Worm (Caenorhabditis elegans) whole organism, L4 larva: ENCODE results near the gene fut-6.

Experiments
- D1046.2 ChIP-seq: fragments of 200-800 bp; sonication (Bioruptor generic); IDR thresholded peaks from 2 replicates; pipeline ENCODE4 v1.3.6; 2022; ENCODE audit warnings: missing genetic modification characterization, missing compliant biosample characterization
- F26F4.8 ChIP-seq: fragments of 200-800 bp; sonication (Bioruptor generic); conservative IDR thresholded peaks from 2 replicates; pipeline ENCODE4 v1.3.6; 2022; ENCODE audit warnings: missing genetic modification characterization, missing compliant biosample characterization
- F37D6.2 ChIP-seq: sonication (generic microtip); optimal IDR thresholded peaks from 2 replicates; lab custom pipeline; 2016; ENCODE audit warnings: mild to moderate bottlenecking, missing genetic modification characterization, missing compliant biosample characterization
- F49E8.2 ChIP-seq: sonication (generic microtip); optimal IDR thresholded peaks from 2 replicates; lab custom pipeline; 2016; ENCODE audit warnings: missing compliant biosample characterization, mild to moderate bottlenecking, missing genetic modification characterization, borderline replicate concordance
- T20F7.1 ChIP-seq: fragments of 200-800 bp; sonication (Bioruptor generic); optimal IDR thresholded peaks from 2 replicates; lab custom pipeline; 2018; ENCODE audit warnings: mild to moderate bottlenecking, missing genetic modification characterization, missing compliant biosample characterization
- T26A8.4 ChIP-seq: fragments of 200-800 bp; sonication (Bioruptor generic); IDR thresholded peaks from 2 replicates; pipeline ENCODE4 v1.3.6; 2022; ENCODE audit warnings: missing genetic modification characterization, missing compliant biosample characterization
- Y48G9A.11 ChIP-seq: fragments of 200-800 bp; sonication (Bioruptor generic); IDR thresholded peaks from 2 replicates; pipeline ENCODE4 v1.3.6; 2022; ENCODE audit warnings: missing genetic modification reagents, missing genetic modification characterization, missing compliant biosample characterization
- Y5F2A.4 ChIP-seq: fragments of 200-800 bp; sonication (Bioruptor generic); optimal IDR thresholded peaks from 2 replicates; lab custom pipeline; 2018; ENCODE audit warnings: mild to moderate bottlenecking, missing genetic modification characterization, missing compliant biosample characterization
- ZK546.5 ChIP-seq, 2 experiments: sonication (generic microtip); optimal IDR thresholded peaks; 2 replicates each; lab custom pipeline; 2017; ENCODE audit warnings: missing biosample characterization in 2 of 2, missing genetic modification characterization in 2 of 2
- aha-1 ChIP-seq: fragments of 150-350 bp; peaks from one replicate; lab custom pipeline; 2014; ENCODE audit warnings: missing biosample characterization, missing genetic modification characterization
- attf-4 ChIP-seq: sonication (generic microtip); optimal IDR thresholded peaks from 3 replicates; lab custom pipeline; 2017; ENCODE audit warnings: missing biosample characterization, missing genetic modification characterization
- ceh-44 ChIP-seq: fragments of 200-800 bp; sonication (Bioruptor generic); IDR thresholded peaks from 2 replicates; pipeline ENCODE4 v1.3.6; 2022; ENCODE audit warnings: missing genetic modification reagents, missing genetic modification characterization, missing compliant biosample characterization
- ceh-62 ChIP-seq: sonication (generic microtip); optimal IDR thresholded peaks from 2 replicates; lab custom pipeline; 2017; ENCODE audit warnings: missing biosample characterization, missing genetic modification characterization
- cey-2 ChIP-seq: sonication (generic microtip); optimal IDR thresholded peaks from 3 replicates; lab custom pipeline; 2017; ENCODE audit warnings: missing genetic modification characterization, mild to moderate bottlenecking, missing compliant biosample characterization, antibody characterized with exemption, borderline replicate concordance; ENCODE audit not compliant: insufficient read depth
- ctbp-1 ChIP-seq: fragments of 200-800 bp; sonication (Bioruptor generic); IDR thresholded peaks from 2 replicates; pipeline ENCODE4 v1.3.6; 2022; ENCODE audit warnings: missing genetic modification reagents, missing genetic modification characterization, missing compliant biosample characterization
- daf-16 ChIP-seq, 3 experiments: sonication (generic microtip); optimal IDR thresholded peaks; 2 replicates each; lab custom pipeline; 2016 to 2017; ENCODE audit warnings: missing genetic modification characterization in 3 of 3, missing genetic modification reagents in 3 of 3, mild to moderate bottlenecking in 2 of 3, missing compliant biosample characterization in 2 of 3, missing biosample characterization in 1 of 3, moderate library complexity in 1 of 3
- daf-19 ChIP-seq: fragments of 200-800 bp; sonication (Bioruptor generic); conservative IDR thresholded peaks from 2 replicates; pipeline ENCODE4 v1.3.6; 2022; ENCODE audit warnings: missing genetic modification characterization, missing compliant biosample characterization
- daf-8 ChIP-seq: fragments of 200-800 bp; sonication (Bioruptor generic); IDR thresholded peaks from 2 replicates; pipeline ENCODE4 v1.3.6; 2022; ENCODE audit warnings: missing genetic modification characterization, missing compliant biosample characterization
- dmd-6 ChIP-seq: fragments of 200-800 bp; sonication (Bioruptor generic); IDR thresholded peaks from 2 replicates; pipeline ENCODE4 v1.3.6; 2022; ENCODE audit warnings: missing genetic modification reagents, missing genetic modification characterization, missing compliant biosample characterization
- gei-8 ChIP-seq: fragments of 200-800 bp; sonication (Bioruptor generic); optimal IDR thresholded peaks from 2 replicates; lab custom pipeline; 2018; ENCODE audit warnings: mild to moderate bottlenecking, missing genetic modification characterization, missing compliant biosample characterization
- hlh-11 ChIP-seq: fragments of 200-800 bp; sonication (Bioruptor generic); optimal IDR thresholded peaks from 2 replicates; lab custom pipeline; 2018; ENCODE audit warnings: mild to moderate bottlenecking, missing genetic modification characterization, missing compliant biosample characterization
- hlh-30 ChIP-seq: sonication (generic microtip); optimal IDR thresholded peaks from 2 replicates; lab custom pipeline; 2017; ENCODE audit warnings: antibody characterized with exemption, mild to moderate bottlenecking, missing genetic modification characterization, missing compliant biosample characterization; ENCODE audit not compliant: insufficient read depth
- jun-1 ChIP-seq: fragments of 150-350 bp; optimal IDR thresholded peaks from 2 replicates; lab custom pipeline; 2014; ENCODE audit warnings: missing biosample characterization, missing genetic modification reagents, missing genetic modification characterization
- lin-1 ChIP-seq: fragments of 200-800 bp; sonication (Bioruptor generic); IDR thresholded peaks from 2 replicates; pipeline ENCODE4 v1.3.6; 2022; ENCODE audit warnings: missing genetic modification reagents, missing genetic modification characterization, missing compliant biosample characterization
- lin-13 ChIP-seq: fragments of 150-350 bp; optimal IDR thresholded peaks from 2 replicates; lab custom pipeline; 2014; ENCODE audit warnings: missing biosample characterization, missing genetic modification reagents, missing genetic modification characterization
- lin-39 ChIP-seq: fragments of 150-350 bp; optimal IDR thresholded peaks from 2 replicates; lab custom pipeline; 2014; ENCODE audit warnings: missing biosample characterization, missing genetic modification reagents, missing genetic modification characterization
- lsy-2 ChIP-seq, 2 experiments: fragments of 150-350 bp in 1 of 2; sonication (generic microtip) in 1 of 2; optimal IDR thresholded peaks; 2 replicates each; lab custom pipeline; 2014 to 2017; ENCODE audit warnings: missing biosample characterization in 2 of 2, missing genetic modification characterization in 2 of 2
- madf-5 ChIP-seq, 2 experiments: fragments of 200-800 bp; sonication (Bioruptor generic); IDR thresholded peaks; 2 replicates each; pipeline ENCODE4 v1.3.6; 2022; ENCODE audit warnings: missing compliant biosample characterization in 2 of 2, missing genetic modification characterization in 2 of 2
- mes-2 ChIP-seq: sonication (generic microtip); optimal IDR thresholded peaks from 2 replicates; lab custom pipeline; 2016; ENCODE audit warnings: missing genotype, mild to moderate bottlenecking, missing genetic modification characterization, missing compliant biosample characterization; ENCODE audit not compliant: poor library complexity, severe bottlenecking
- nhr-111 ChIP-seq: fragments of 200-800 bp; sonication (Bioruptor generic); optimal IDR thresholded peaks from 2 replicates; lab custom pipeline; 2018; ENCODE audit warnings: mild to moderate bottlenecking, missing genetic modification characterization, missing compliant biosample characterization
- nhr-237 ChIP-seq: sonication (generic microtip); optimal IDR thresholded peaks from 2 replicates; lab custom pipeline; 2017; ENCODE audit warnings: missing biosample characterization, missing genetic modification characterization
- nhr-28 ChIP-seq: fragments of 150-350 bp; optimal IDR thresholded peaks from 2 replicates; lab custom pipeline; 2014; ENCODE audit warnings: missing biosample characterization, missing genetic modification characterization
- nhr-48 ChIP-seq: sonication (generic microtip); optimal IDR thresholded peaks from 2 replicates; lab custom pipeline; 2016; ENCODE audit warnings: mild to moderate bottlenecking, missing genetic modification characterization, missing compliant biosample characterization
- nhr-77 ChIP-seq: fragments of 150-350 bp; optimal IDR thresholded peaks from 2 replicates; lab custom pipeline; 2014; ENCODE audit warnings: missing biosample characterization, missing genetic modification characterization
- pha-4 ChIP-seq, 2 experiments: fragments of 150-350 bp in 1 of 2; fragments of 200-800 bp in 1 of 2; sonication (Bioruptor generic) in 1 of 2; IDR thresholded peaks in 1 of 2; optimal IDR thresholded peaks in 1 of 2; 2 replicates each; pipeline versions ENCODE4 v1.3.6 to Lab custom; 2014 to 2022; ENCODE audit warnings: missing genetic modification characterization in 2 of 2, missing genetic modification reagents in 2 of 2, missing biosample characterization in 1 of 2, missing compliant biosample characterization in 1 of 2
- pqm-1 ChIP-seq: sonication (generic microtip); optimal IDR thresholded peaks from 2 replicates; lab custom pipeline; 2017; ENCODE audit warnings: missing biosample characterization, missing genetic modification characterization
- saeg-2 ChIP-seq: fragments of 200-800 bp; sonication (Bioruptor generic); IDR thresholded peaks from 2 replicates; pipeline ENCODE4 v1.3.6; 2022; ENCODE audit warnings: missing genetic modification reagents, missing genetic modification characterization, missing compliant biosample characterization
- sdz-12 ChIP-seq: fragments of 200-800 bp; sonication (Bioruptor generic); optimal IDR thresholded peaks from 2 replicates; lab custom pipeline; 2018; ENCODE audit warnings: mild to moderate bottlenecking, missing genetic modification characterization, missing compliant biosample characterization
- skn-1 ChIP-seq: fragments of 150-350 bp; optimal IDR thresholded peaks from 2 replicates; lab custom pipeline; 2014; ENCODE audit warnings: missing biosample characterization, missing genetic modification characterization
- snpc-4 ChIP-seq: fragments of 150-350 bp; optimal IDR thresholded peaks from 2 replicates; lab custom pipeline; 2014; ENCODE audit warnings: missing biosample characterization, missing genetic modification characterization
- spr-3 ChIP-seq: fragments of 200-800 bp; sonication (Bioruptor generic); optimal IDR thresholded peaks from 2 replicates; lab custom pipeline; 2018; ENCODE audit warnings: mild to moderate bottlenecking, missing genetic modification characterization, missing compliant biosample characterization
- tag-97 ChIP-seq: fragments of 200-800 bp; sonication (Bioruptor generic); IDR thresholded peaks from 2 replicates; pipeline ENCODE4 v1.3.6; 2022; ENCODE audit warnings: missing genetic modification characterization, missing compliant biosample characterization
- tra-1 ChIP-seq: fragments of 200-800 bp; sonication (Bioruptor generic); IDR thresholded peaks from 2 replicates; pipeline ENCODE4 v1.3.6; 2022; ENCODE audit warnings: missing genetic modification reagents, missing genetic modification characterization, missing compliant biosample characterization
- unc-130 ChIP-seq: sonication (generic microtip); optimal IDR thresholded peaks from 2 replicates; lab custom pipeline; 2016; ENCODE audit warnings: missing genetic modification reagents, missing genetic modification characterization, missing compliant biosample characterization
- unc-62 ChIP-seq, 3 experiments: fragments of 150-350 bp in 1 of 3; sonication (generic microtip); optimal IDR thresholded peaks in 2 of 3; peaks in 1 of 3; 1 replicate in 1 of 3; 2 replicates in 2 of 3; lab custom pipeline; 2014 to 2017; ENCODE audit warnings: missing biosample characterization in 3 of 3, missing genetic modification characterization in 3 of 3, missing genetic modification reagents in 3 of 3, missing genotype in 1 of 3
- zag-1 ChIP-seq: fragments of 150-350 bp; optimal IDR thresholded peaks from 2 replicates; lab custom pipeline; 2014; ENCODE audit warnings: missing biosample characterization, missing genetic modification characterization
- zfp-3 ChIP-seq: fragments of 200-800 bp; sonication (Bioruptor generic); conservative IDR thresholded peaks from 2 replicates; pipeline ENCODE4 v1.3.6; 2022; ENCODE audit warnings: missing genetic modification reagents, missing genetic modification characterization, missing compliant biosample characterization

fut-6 gene

DNA sequence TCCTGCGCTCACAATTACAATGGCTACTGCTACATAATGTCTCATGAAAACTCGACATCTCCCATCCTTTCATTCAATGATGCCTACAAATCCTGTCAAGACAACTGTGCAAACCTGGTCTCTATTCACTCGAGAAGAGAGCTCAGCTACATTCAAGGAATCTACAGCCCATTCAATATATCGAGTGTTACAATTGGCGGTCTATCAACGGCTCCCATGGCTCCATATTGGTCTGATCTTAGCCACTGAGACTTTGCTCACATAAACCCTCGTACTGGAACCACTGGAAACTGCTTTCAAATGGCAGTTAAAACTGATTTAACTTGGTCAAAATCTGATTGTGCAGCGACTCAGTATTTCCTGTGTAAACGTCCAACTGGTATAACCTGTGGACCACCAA, 19.7 kb upstream of the fut-6 start, which contains the start of gene T05A7.3:
T05A7.3 (plus strand) TSS at position 301 of the 400 bp plus-strand sequence.
- TF ChIP-seq hlh-30 (tag; lab: Kevin White, UChicago), result no peak
- no peak for TF ChIP-seq saeg-2 (GFP tag; lab: Robert Waterston, UW)
- TF ChIP-seq F37D6.2 (tag; lab: Kevin White, UChicago), result no peak
- TF ChIP-seq gei-8 (GFP tag; lab: Kevin White, UChicago), result no peak
- no peak for TF ChIP-seq ceh-44
- TF ChIP-seq F49E8.2, result no peak
- no peak for TF ChIP-seq T20F7.1 (GFP tag; lab: Kevin White, UChicago)
- no peak for TF ChIP-seq snpc-4 (tag; lab: Kevin White, UChicago)
- TF ChIP-seq skn-1 (tag; lab: Kevin White, UChicago), result no peak
- TF ChIP-seq ZK546.5 (tag; optimal IDR thresholded peaks at IDR 0.05; lab: Kevin White, UChicago), result no peak
- TF ChIP-seq tra-1 (GFP tag; lab: Robert Waterston, UW), result no peak
- TF ChIP-seq Y48G9A.11 (GFP tag; lab: Robert Waterston, UW), result no peak
- TF ChIP-seq jun-1, result no peak

DNA sequence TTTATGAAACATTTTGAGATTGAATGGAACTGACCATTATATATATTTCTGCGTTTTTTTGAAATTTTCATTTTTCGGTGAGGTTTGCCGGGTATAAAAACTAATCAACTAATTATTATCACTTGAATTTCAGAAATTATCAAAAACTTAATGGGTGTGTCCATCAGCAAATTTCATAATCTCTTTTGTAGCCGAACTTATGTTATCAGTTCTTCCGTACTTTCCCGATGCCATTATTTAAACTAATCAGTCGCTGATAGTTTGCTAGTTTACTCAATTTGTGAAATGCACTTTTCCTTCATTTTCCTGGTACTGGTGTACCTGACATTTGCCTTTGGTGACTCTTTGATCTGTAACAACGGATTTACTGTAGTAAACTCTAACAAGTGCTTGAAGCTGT, 18.5 kb upstream of the fut-6 start:
- peak; percentile 84 for TF ChIP-seq nhr-28 (tag; lab: Kevin White, UChicago)
- TF ChIP-seq T26A8.4 (GFP tag; lab: Robert Waterston, UW), result no peak
- no peak for TF ChIP-seq unc-62 (GFP tag; optimal IDR thresholded peaks at IDR 0.05 in 1 of 2; lab: Kevin White, UChicago)
- TF ChIP-seq unc-62 (tag; optimal IDR thresholded peaks at IDR 0.05; lab: Kevin White, UChicago), result no peak
- TF ChIP-seq cey-2 (tag; lab: Kevin White, UChicago), result no peak
- TF ChIP-seq daf-19 (GFP tag; lab: Robert Waterston, UW), result no peak
- no peak for TF ChIP-seq unc-130 (GFP tag; lab: Kevin White, UChicago)
- TF ChIP-seq lsy-2 (tag; optimal IDR thresholded peaks at IDR 0.05; lab: Kevin White, UChicago), result peak in 1 of 2 experiments; percentile 11
- TF ChIP-seq F49E8.2, result no peak
- TF ChIP-seq dmd-6 (GFP tag; lab: Robert Waterston, UW), result peak; percentile 70
- no peak for TF ChIP-seq madf-5 (GFP tag; IDR thresholded peaks at IDR 0.05; lab: Robert Waterston, UW)
- no peak for TF ChIP-seq T20F7.1 (GFP tag; lab: Kevin White, UChicago)
- no peak for TF ChIP-seq daf-16 (GFP tag; optimal IDR thresholded peaks at IDR 0.05; lab: Kevin White, UChicago)
- TF ChIP-seq daf-16 (tag; optimal IDR thresholded peaks at IDR 0.05; lab: Kevin White, UChicago), result peak; percentile 66
- peak; percentile 98 for TF ChIP-seq pqm-1 (tag; lab: Kevin White, UChicago)
- no peak for TF ChIP-seq skn-1 (tag; lab: Kevin White, UChicago)
- TF ChIP-seq nhr-237 (tag; lab: Kevin White, UChicago), result no peak
- peak; percentile 27 for TF ChIP-seq hlh-11 (tag; lab: Kevin White, UChicago)
- no peak for TF ChIP-seq sdz-12 (GFP tag; lab: Kevin White, UChicago)
- peak; percentile 21 for TF ChIP-seq nhr-48 (tag; lab: Kevin White, UChicago)
- TF ChIP-seq spr-3 (GFP tag; lab: Kevin White, UChicago), result no peak
- no peak for TF ChIP-seq lin-13 (GFP tag; lab: Kevin White, UChicago)
- TF ChIP-seq zfp-3 (GFP tag; lab: Robert Waterston, UW), result no peak
- no peak for TF ChIP-seq mes-2
- TF ChIP-seq lin-1 (GFP tag; lab: Robert Waterston, UW), result 0 out of 2 replicates have a peak, but pooled peaks have one; percentile 42
- TF ChIP-seq nhr-77, result peak; percentile 45
- TF ChIP-seq ctbp-1, result no peak

DNA sequence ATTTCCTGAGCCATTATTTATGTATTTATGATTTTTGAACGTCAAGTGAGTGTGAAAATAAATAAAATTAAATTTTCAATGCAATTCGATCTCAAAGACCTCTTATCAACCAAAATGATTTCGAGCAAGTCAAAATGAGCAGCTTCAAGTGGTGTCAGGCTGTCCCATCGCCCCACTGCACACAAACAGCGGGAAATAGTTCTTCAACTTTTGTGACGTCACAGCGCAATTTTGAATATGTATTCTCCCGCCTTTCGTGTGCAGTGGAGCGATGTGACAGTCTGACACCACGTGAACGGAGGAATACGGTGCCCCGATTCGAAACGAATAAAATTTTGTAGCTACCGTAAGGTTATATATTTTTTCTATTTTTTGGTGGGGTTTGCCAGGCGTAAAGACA, 17.9 kb upstream of the fut-6 start:
- TF ChIP-seq skn-1 (tag; lab: Kevin White, UChicago) (no peak), F26F4.8 (GFP tag; lab: Robert Waterston, UW) (no peak), sdz-12 (GFP tag; lab: Kevin White, UChicago) (no peak), lin-39 (no peak), nhr-111 (GFP tag; lab: Kevin White, UChicago) (no peak), Y5F2A.4 (GFP tag; lab: Kevin White, UChicago) (no peak), aha-1 (tag; lab: Kevin White, UChicago) (no peak), ceh-62 (no peak), pha-4 (GFP tag; IDR thresholded peaks at IDR 0.05; lab: Robert Waterston, UW) (no peak), pha-4 (tag; optimal IDR thresholded peaks at IDR 0.05; lab: Kevin White, UChicago) (no peak), daf-8 (GFP tag; lab: Robert Waterston, UW) (no peak), tag-97 (GFP tag; lab: Robert Waterston, UW) (no peak), attf-4 (no peak), nhr-48 (tag; lab: Kevin White, UChicago) (no peak), D1046.2 (no peak), zag-1 (tag; lab: Kevin White, UChicago) (no peak), zfp-3 (GFP tag; lab: Robert Waterston, UW) (no peak)
